Fruit fly (Drosophila melanogaster): Measurements from ENCODE around the gene CG33061.

DNA sequence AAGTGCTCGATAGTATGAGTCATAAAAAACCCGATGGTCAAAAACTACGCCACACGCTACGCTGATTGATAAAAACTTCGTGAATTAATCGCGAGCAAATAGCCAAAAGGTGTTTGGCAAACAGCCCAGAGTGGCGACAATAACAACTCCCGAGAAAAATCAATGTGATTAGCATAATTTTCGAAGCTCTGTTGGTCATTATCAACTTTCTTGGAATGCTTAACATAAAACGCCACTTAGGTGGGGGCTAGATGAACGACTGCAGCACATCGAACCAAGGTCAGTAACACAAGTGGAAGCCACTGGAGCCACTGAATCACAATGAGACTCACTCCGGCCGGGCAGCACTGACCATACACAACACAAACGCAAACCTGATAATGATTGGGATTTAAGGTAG lies 8.1 kb downstream of the CG33061 start:
- TF ChIP-seq cnc (optimal IDR thresholded peaks at IDR 0.05) (no peak), CG12768 (GFP tag; optimal IDR thresholded peaks at IDR 0.05) (no peak), toe (GFP tag; optimal IDR thresholded peaks at IDR 0.05) (no peak), CG33017 (tag; optimal IDR thresholded peaks at IDR 0.05) (no peak), CG7045 (GFP tag; optimal IDR thresholded peaks at IDR 0.05) (no peak), Mnt (GFP tag; optimal IDR thresholded peaks at IDR 0.05) (no peak), kay (GFP tag; ENCODE audit: borderline replicate concordance) (no peak), Crg-1 (GFP tag; optimal IDR thresholded peaks at IDR 0.05) (no peak), CG7101 (tag; optimal IDR thresholded peaks at IDR 0.05) (no peak), pad (GFP tag; optimal IDR thresholded peaks at IDR 0.05) (no peak)

Data from whole organism, adult.